Fruit fly (Drosophila melanogaster) S2 (cell line): ENCODE measurements around the gene yellow-b.

ENCODE experiments used
- CG8478 ChIP-seq: fragments of >200 bp; optimal IDR thresholded peaks from 2 replicates; lab custom pipeline; 2018
- CTCF ChIP-seq, 2 experiments: fragments of >200 bp; optimal IDR thresholded peaks; 2 replicates each; lab custom pipeline; 2018

dm6 chr2L:16752340-16752739 is 1.8 kb upstream of the yellow-b start:
- TF ChIP-seq CTCF (optimal IDR thresholded peaks at IDR 0.05; lab: Kevin White, UChicago) (no peak), CG8478 (lab: Kevin White, UChicago) (no peak)
